Worm (Caenorhabditis elegans): ENCODE measurements around the gene hrpk-2.

DNA sequence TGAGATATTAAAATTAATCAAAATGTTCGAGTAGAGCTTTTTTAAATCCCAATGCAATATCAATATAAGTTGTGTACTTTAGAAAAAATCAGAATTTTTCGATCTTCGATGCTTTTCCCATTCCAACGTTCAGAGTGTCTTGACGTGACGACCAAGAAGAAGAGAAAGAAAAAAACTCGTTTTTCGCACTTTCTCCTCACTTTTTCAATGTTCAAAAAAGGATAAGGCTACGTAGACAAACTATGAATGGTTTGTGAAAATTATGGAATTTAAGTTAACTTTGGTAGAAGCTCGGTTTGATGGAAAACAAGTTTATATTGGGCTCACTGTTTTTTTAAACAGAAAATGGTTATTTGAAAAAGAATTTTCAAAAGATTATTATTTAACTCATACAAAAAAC, 39.2 kb upstream of the hrpk-2 start:
- TF ChIP-seq him-1 (tag; optimal IDR thresholded peaks at IDR 0.05) (no peak), dao-5 (tag; optimal IDR thresholded peaks at IDR 0.05) (no peak), W03F9.2 (tag; optimal IDR thresholded peaks at IDR 0.05) (no peak)

Data from whole organism, L4/young adult.